Fruit fly (Drosophila melanogaster) whole organism, larva: ENCODE results near the gene ppl.

Experiments
- noc ChIP-seq: fragments of 200-800 bp; sonication (Bioruptor generic); optimal IDR thresholded peaks from 3 replicates; lab custom pipeline; 2019; ENCODE audit warnings: missing biosample characterization, mild to moderate bottlenecking, missing genetic modification characterization, moderate library complexity

Gene ppl

dm6 chr3L:21251381-21251780, 29.9 kb downstream of the ppl start:
- TF ChIP-seq noc (tag; lab: Kevin White, UChicago): no peak

- TF ChIP-seq noc (tag; lab: Kevin White, UChicago): no peak
Measured at dm6 chr3L:21243417-21243816, 37.9 kb downstream of the ppl start.

dm6 chr3L:21242958-21243357, 38.3 kb downstream of the ppl start:
- no peak for TF ChIP-seq noc (tag; lab: Kevin White, UChicago)

dm6 chr3L:21241447-21241983, 39.8 kb downstream of the ppl start:
- peak; percentile 27 for TF ChIP-seq noc (tag; lab: Kevin White, UChicago)

DNA sequence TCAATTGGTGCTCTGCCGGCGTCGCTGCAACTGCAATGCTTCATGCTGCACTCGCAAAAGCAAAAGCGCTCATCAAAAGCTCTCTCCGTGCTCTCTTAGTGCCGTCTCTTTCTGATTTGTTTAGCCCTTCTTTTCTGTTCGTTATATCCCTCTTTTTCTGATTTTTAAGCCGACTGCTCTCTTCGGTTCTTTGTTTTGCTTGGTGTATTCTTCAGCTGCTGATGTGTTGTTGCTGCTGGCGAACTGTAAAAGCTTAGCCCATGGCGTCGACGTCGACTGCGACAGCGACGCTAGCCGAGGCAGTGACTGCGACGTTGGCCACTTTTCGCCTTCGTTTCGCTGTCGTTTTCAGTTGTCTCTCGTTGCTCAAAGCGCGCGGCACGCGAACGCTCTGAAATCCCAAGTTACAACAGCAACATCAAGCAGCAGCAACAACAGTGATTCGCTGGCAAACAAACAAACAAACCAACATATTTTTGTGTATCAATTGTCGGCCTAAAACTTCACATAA, 41.3 kb downstream of the ppl start:
- TF ChIP-seq noc (tag; lab: Kevin White, UChicago): no peak

dm6 chr3L:21238377-21238776, 42.9 kb downstream of the ppl start:
- TF ChIP-seq noc (tag; lab: Kevin White, UChicago): no peak

DNA sequence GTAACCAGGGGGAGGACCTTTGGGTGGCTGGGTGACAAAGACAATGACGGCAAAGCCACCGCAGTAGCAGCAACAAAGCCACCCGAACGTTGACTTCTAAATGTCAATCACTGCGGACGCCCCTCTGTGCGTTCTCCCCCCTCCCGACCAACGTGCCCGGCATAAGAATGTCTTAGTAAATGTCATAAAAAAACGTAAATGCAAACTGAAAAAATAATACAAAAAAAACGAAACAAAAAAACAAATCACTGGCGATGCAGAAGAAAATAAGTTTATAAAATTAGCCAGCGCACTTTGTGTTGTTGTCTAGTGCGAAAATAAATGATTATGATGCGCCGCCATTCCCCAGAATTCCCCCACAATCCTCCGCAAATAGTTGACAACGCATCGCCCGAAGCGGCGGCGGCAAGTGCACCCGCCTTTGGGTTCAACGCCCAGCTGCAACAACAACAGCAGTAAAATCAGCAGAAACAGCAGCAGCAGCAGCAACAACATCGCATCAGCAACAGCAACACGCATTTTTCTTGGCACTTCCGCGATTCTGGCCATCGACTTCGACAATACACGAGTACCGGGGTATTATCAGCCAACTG, 44.3 kb downstream of the ppl start:
- TF ChIP-seq noc (tag; lab: Kevin White, UChicago): no peak

DNA sequence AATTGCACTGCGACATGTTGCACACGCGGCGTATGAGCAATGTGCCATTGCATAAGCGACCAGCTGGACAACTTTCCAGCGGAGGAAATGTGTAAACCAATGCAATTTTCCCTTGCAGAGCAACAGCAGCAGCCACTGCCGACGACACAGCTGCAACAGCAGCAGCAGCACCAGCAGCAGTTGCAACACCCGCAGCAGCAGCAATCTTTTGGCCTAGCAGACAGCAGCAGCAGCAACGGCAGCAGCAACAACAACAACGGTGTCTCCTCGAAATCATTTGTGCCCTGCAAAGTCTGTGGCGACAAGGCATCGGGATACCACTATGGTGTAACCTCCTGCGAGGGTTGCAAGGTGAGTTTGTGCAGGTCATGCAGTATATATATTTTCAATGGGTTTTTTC, 50.5 kb downstream of the ppl start:
- TF ChIP-seq noc (tag; lab: Kevin White, UChicago): no peak
